Fruit fly (Drosophila melanogaster) whole organism, wandering third instar larva: Measurements from ENCODE around the gene meru.

Experiments
- Abd-B ChIP-seq: fragments of >200 bp; optimal IDR thresholded peaks from 2 replicates; lab custom pipeline; 2017; ENCODE audit warnings: missing biosample characterization, missing genetic modification characterization
- CG32264 ChIP-seq: fragments of 200-800 bp; sonication (Bioruptor generic); optimal IDR thresholded peaks from 2 replicates; lab custom pipeline; 2016; ENCODE audit warnings: missing biosample characterization, missing genetic modification characterization
- CG9705 ChIP-seq: fragments of 200-800 bp; sonication (Bioruptor generic); optimal IDR thresholded peaks from 2 replicates; lab custom pipeline; 2018; ENCODE audit warnings: missing biosample characterization, mild to moderate bottlenecking, missing genetic modification characterization
- CrebA ChIP-seq: fragments of 200-800 bp; sonication (Bioruptor generic); optimal IDR thresholded peaks from 2 replicates; lab custom pipeline; 2016; ENCODE audit warnings: missing biosample characterization, mild to moderate bottlenecking, missing genetic modification characterization, borderline replicate concordance
- Dfd ChIP-seq: fragments of >200 bp; optimal IDR thresholded peaks from 2 replicates; lab custom pipeline; 2017; ENCODE audit warnings: missing biosample characterization, missing genetic modification characterization
- Dif ChIP-seq: fragments of 200-275, 200-300 bp; sonication (Bioruptor generic); optimal IDR thresholded peaks from 2 replicates; lab custom pipeline; 2018; ENCODE audit warnings: missing biosample characterization, missing genetic modification characterization; ENCODE audit not compliant: partially characterized antibody
- GATAd ChIP-seq: sonication (Bioruptor generic); optimal IDR thresholded peaks from 2 replicates; lab custom pipeline; 2016; ENCODE audit warnings: missing biosample characterization, missing genetic modification characterization
- HLH106 ChIP-seq: fragments of 200-800 bp; optimal IDR thresholded peaks from 3 replicates; lab custom pipeline; 2019; ENCODE audit warnings: missing biosample characterization, mild to moderate bottlenecking, missing genetic modification characterization, moderate library complexity
- Hnf4 ChIP-seq: fragments of 200-800 bp; sonication (Bioruptor generic); optimal IDR thresholded peaks from 2 replicates; lab custom pipeline; 2016; ENCODE audit warnings: missing biosample characterization, mild to moderate bottlenecking, missing genetic modification characterization
- Hr78 ChIP-seq: fragments of >200 bp; optimal IDR thresholded peaks from 2 replicates; lab custom pipeline; 2017; ENCODE audit warnings: missing biosample characterization, missing genetic modification characterization
- Hr83 ChIP-seq: fragments of 200-300 bp; sonication (Bioruptor generic); optimal IDR thresholded peaks from 2 replicates; lab custom pipeline; 2016; ENCODE audit warnings: missing biosample characterization, mild to moderate bottlenecking, missing genetic modification characterization, moderate library complexity; ENCODE audit not compliant: poor library complexity, severe bottlenecking
- Jra ChIP-seq: sonication (Bioruptor generic); optimal IDR thresholded peaks from 2 replicates; lab custom pipeline; 2016; ENCODE audit warnings: missing biosample characterization, missing genetic modification characterization
- Mio ChIP-seq: sonication (Bioruptor generic); optimal IDR thresholded peaks from 2 replicates; lab custom pipeline; 2016; ENCODE audit warnings: missing biosample characterization, missing genetic modification characterization
- Myc ChIP-seq: fragments of >200 bp; optimal IDR thresholded peaks from 2 replicates; lab custom pipeline; 2017
- N ChIP-seq: fragments of >200 bp; optimal IDR thresholded peaks from 2 replicates; lab custom pipeline; 2018; ENCODE audit warnings: missing biosample characterization, missing external identifiers, missing genetic modification characterization
- OdsH ChIP-seq: fragments of 200-800 bp; sonication (Bioruptor generic); optimal IDR thresholded peaks from 2 replicates; lab custom pipeline; 2016; ENCODE audit warnings: missing biosample characterization, mild to moderate bottlenecking, missing genetic modification characterization
- Rel ChIP-seq, 2 experiments: fragments of 200-800 bp; sonication (Bioruptor generic) in 1 of 2; optimal IDR thresholded peaks; 2 replicates in 1 of 2; 3 replicates in 1 of 2; lab custom pipeline; 2016 to 2019; ENCODE audit warnings: mild to moderate bottlenecking in 2 of 2, missing biosample characterization in 2 of 2, missing genetic modification characterization in 2 of 2, moderate library complexity in 1 of 2
- Sp1 ChIP-seq: fragments of 200-800 bp; sonication (Bioruptor generic); optimal IDR thresholded peaks from 3 replicates; lab custom pipeline; 2019; ENCODE audit warnings: missing biosample characterization, mild to moderate bottlenecking, missing genetic modification characterization, moderate library complexity
- Vsx2 ChIP-seq: fragments of 200-300, 225-300 bp; sonication (Bioruptor generic); optimal IDR thresholded peaks from 2 replicates; lab custom pipeline; 2018; ENCODE audit warnings: missing biosample characterization, missing genetic modification characterization; ENCODE audit not compliant: partially characterized antibody
- br ChIP-seq: fragments of 200-800 bp; sonication (Bioruptor generic); optimal IDR thresholded peaks from 2 replicates; lab custom pipeline; 2016; ENCODE audit warnings: missing biosample characterization, missing genetic modification characterization
- brk ChIP-seq: fragments of 200-800 bp; sonication (Bioruptor generic); optimal IDR thresholded peaks from 2 replicates; lab custom pipeline; 2016; ENCODE audit warnings: missing biosample characterization, mild to moderate bottlenecking, missing genetic modification characterization
- dl ChIP-seq, 2 experiments: fragments of 175-275, 200-275 bp in 1 of 2; fragments of 200-275 bp in 1 of 2; sonication (Bioruptor generic); optimal IDR thresholded peaks; lab custom pipeline; 2018; ENCODE audit warnings: mild to moderate bottlenecking in 2 of 2, missing biosample characterization in 2 of 2, missing genetic modification characterization in 2 of 2, moderate library complexity in 2 of 2; ENCODE audit not compliant: partially characterized antibody in 2 of 2, insufficient read depth in 1 of 2
- dmrt93B ChIP-seq: fragments of 200-800 bp; sonication (Bioruptor generic); optimal IDR thresholded peaks from 2 replicates; lab custom pipeline; 2018; ENCODE audit warnings: missing biosample characterization, mild to moderate bottlenecking, missing genetic modification characterization
- dsf ChIP-seq: sonication (Bioruptor generic); optimal IDR thresholded peaks from 2 replicates; lab custom pipeline; 2016; ENCODE audit warnings: missing biosample characterization, missing genetic modification characterization, borderline replicate concordance
- ey ChIP-seq: fragments of 200-800 bp; sonication (Bioruptor generic); optimal IDR thresholded peaks from 2 replicates; lab custom pipeline; 2016; ENCODE audit warnings: missing biosample characterization, missing genetic modification characterization
- foxo ChIP-seq, 2 experiments: fragments of 200-800 bp; sonication (Bioruptor generic); optimal IDR thresholded peaks; 2 replicates in 1 of 2; 3 replicates in 1 of 2; lab custom pipeline; 2016 to 2017; ENCODE audit warnings: missing biosample characterization in 2 of 2, missing genetic modification characterization in 2 of 2
- fru ChIP-seq: fragments of 200-800 bp; sonication (Bioruptor generic); optimal IDR thresholded peaks from 3 replicates; lab custom pipeline; 2016; ENCODE audit warnings: missing biosample characterization, mild to moderate bottlenecking, missing genetic modification characterization
- h ChIP-seq: fragments of 200-800 bp; sonication (Bioruptor generic); optimal IDR thresholded peaks from 3 replicates; lab custom pipeline; 2016; ENCODE audit warnings: missing biosample characterization, mild to moderate bottlenecking, missing genetic modification characterization
- jim ChIP-seq: fragments of 175-275, 200-325 bp; sonication (Bioruptor generic); optimal IDR thresholded peaks from 2 replicates; lab custom pipeline; 2016; ENCODE audit warnings: missing biosample characterization, mild to moderate bottlenecking, missing genetic modification characterization
- lola ChIP-seq: fragments of >200 bp; optimal IDR thresholded peaks from 2 replicates; lab custom pipeline; 2017; ENCODE audit warnings: missing biosample characterization, missing genetic modification characterization
- pan ChIP-seq: fragments of >200 bp; optimal IDR thresholded peaks from 2 replicates; lab custom pipeline; 2017
- psq ChIP-seq: fragments of 200-800 bp; sonication (Bioruptor generic); optimal IDR thresholded peaks from 3 replicates; lab custom pipeline; 2017; ENCODE audit warnings: missing biosample characterization, mild to moderate bottlenecking, missing genetic modification characterization, moderate library complexity
- rgr ChIP-seq: fragments of 200-800 bp; sonication (Bioruptor generic); optimal IDR thresholded peaks from 3 replicates; lab custom pipeline; 2016; ENCODE audit warnings: missing biosample characterization, mild to moderate bottlenecking, missing genetic modification characterization
- sage ChIP-seq: fragments of 200-800 bp; sonication (Bioruptor generic); optimal IDR thresholded peaks from 2 replicates; lab custom pipeline; 2016; ENCODE audit warnings: missing biosample characterization, mild to moderate bottlenecking, missing genetic modification characterization
- sv ChIP-seq: fragments of 200-800 bp; sonication (Bioruptor generic); optimal IDR thresholded peaks from 3 replicates; lab custom pipeline; 2016; ENCODE audit warnings: missing biosample characterization, missing genetic modification characterization
- tai ChIP-seq: sonication (Bioruptor generic); optimal IDR thresholded peaks from 2 replicates; lab custom pipeline; 2016; ENCODE audit warnings: missing biosample characterization, missing genetic modification characterization
- usp ChIP-seq: fragments of >200 bp; optimal IDR thresholded peaks from 2 replicates; lab custom pipeline; 2017; ENCODE audit warnings: missing biosample characterization, missing genetic modification characterization
- woc ChIP-seq: sonication (Bioruptor generic); optimal IDR thresholded peaks from 2 replicates; lab custom pipeline; 2016; ENCODE audit warnings: missing biosample characterization, mild to moderate bottlenecking, missing genetic modification characterization

The meru gene

DNA sequence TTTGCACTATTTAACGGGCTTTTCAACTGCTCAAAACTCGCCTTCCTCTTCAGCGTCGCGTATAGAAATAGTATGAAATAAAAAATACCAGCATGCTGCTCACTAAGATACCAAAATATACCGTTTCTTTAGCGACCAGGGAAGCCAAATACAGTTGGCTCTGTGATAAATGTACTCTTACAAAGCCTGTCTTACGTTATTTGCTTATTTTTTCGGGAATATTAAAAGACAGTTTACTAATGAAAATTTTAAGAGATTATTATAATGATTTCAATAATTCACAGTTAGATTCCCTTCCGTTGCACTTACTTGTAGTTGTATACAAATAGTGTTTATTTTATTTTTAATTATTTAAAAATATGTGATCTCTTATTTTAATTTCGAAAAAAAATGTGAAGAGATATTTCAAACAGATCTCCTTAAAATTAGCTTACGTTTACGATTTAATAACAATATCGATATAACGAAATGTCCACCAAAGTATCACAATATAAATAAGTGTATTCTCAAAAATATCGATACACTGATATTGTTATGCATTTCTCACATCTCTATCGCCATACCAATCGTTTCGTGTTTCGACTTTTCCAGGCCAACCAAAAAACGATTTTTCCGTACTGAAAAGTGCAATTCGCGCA, 17.4 kb downstream of the meru start, which contains the start of the genes DCP2 and dbo:
Gene DCP2, minus strand, starts transcription at position 77 of the 638 bp plus-strand sequence.
Gene dbo, plus strand, starts transcription at position 542 of the 638 bp plus-strand sequence.
- TF ChIP-seq CG9705 (GFP tag; lab: Kevin White, UChicago) (peak; percentile 49), dmrt93B (GFP tag; lab: Kevin White, UChicago) (no peak), GATAd (GFP tag; lab: Kevin White, UChicago) (no peak), tai (GFP tag; lab: Kevin White, UChicago) (no peak), Vsx2 (GFP tag; lab: Kevin White, UChicago) (no peak), woc (peak; percentile 63), brk (GFP tag; lab: Kevin White, UChicago) (peak; percentile 74), Hr78 (GFP tag; lab: Kevin White, UChicago) (no peak), Hnf4 (GFP tag; lab: Kevin White, UChicago) (peak; percentile 48), Dif (GFP tag; lab: Kevin White, UChicago) (no peak), CrebA (GFP tag; lab: Kevin White, UChicago) (no peak), jim (GFP tag; lab: Kevin White, UChicago) (no peak), Sp1 (GFP tag; lab: Kevin White, UChicago) (peak; percentile 38), dl (GFP tag; optimal IDR thresholded peaks at IDR 0.05; lab: Kevin White, UChicago; ENCODE audit: insufficient read depth in 1 of 2, partially characterized antibody in 2 of 2) (no peak), HLH106 (tag; lab: Kevin White, UChicago) (peak; percentile 78), usp (GFP tag; lab: Kevin White, UChicago) (no peak), Dfd (no peak), rgr (GFP tag; lab: Kevin White, UChicago) (peak; percentile 42), br (GFP tag; lab: Kevin White, UChicago) (no peak), Jra (GFP tag; lab: Kevin White, UChicago) (no peak), sv (no peak), Hr83 (GFP tag; lab: Kevin White, UChicago) (peak; percentile 59), Abd-B (GFP tag; lab: Kevin White, UChicago) (no peak), ey (GFP tag; lab: Kevin White, UChicago) (peak; percentile 54), N (no peak), dsf (no peak), lola (no peak), Mio (GFP tag; lab: Kevin White, UChicago) (no peak), Myc (peak; percentile 12), foxo (GFP tag; optimal IDR thresholded peaks at IDR 0.05; lab: Kevin White, UChicago) (peak in 1 of 2 experiments; percentile 72), fru (GFP tag; lab: Kevin White, UChicago) (peak; percentile 43), pan (lab: Kevin White, UChicago) (no peak), sage (GFP tag; lab: Kevin White, UChicago) (no peak), h (GFP tag; lab: Kevin White, UChicago) (peak; percentile 48), Rel (GFP tag; optimal IDR thresholded peaks at IDR 0.05; lab: Kevin White, UChicago) (no peak), Rel (tag; optimal IDR thresholded peaks at IDR 0.05; lab: Kevin White, UChicago) (no peak), OdsH (GFP tag; lab: Kevin White, UChicago) (peak; percentile 1), CG32264 (GFP tag; lab: Kevin White, UChicago) (no peak), psq (GFP tag; lab: Kevin White, UChicago) (no peak)

DNA sequence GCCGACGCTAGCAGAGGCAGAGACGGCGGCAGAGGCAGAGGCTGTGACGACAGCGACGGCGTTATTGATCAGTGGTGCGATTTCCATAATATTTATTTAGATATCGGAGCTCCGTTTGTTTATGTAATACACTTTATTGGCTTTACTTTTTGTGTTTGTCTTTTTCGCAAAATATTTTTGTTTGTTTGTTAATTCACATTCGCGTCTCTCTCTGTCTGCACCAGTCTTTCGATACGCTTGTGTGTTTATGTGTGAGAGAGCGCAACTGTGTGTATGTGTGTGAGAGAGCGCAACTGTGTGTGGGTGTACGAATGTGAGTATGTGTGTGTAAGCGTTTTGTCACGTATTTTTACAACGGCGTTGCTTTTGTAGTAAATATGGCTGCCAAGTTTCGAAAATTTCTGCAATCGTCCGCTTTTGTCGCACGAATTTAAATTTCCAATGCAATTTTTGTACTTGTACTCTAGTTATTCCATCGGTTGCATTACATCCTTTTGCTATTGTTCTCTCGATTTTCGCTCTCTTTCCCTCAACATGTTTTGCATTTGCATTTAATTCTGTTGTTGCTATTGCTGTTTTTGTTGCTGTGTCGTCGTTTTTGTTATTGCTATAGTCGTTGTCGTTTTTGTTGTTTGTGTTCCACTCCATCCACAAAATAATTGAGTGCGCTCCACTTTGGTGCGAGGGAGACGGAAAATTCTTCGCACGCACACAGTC, 18.2 kb downstream of the meru start:
- TF ChIP-seq GATAd (GFP tag; lab: Kevin White, UChicago) (no peak), ey (GFP tag; lab: Kevin White, UChicago) (peak; percentile 17), pan (lab: Kevin White, UChicago) (no peak), fru (GFP tag; lab: Kevin White, UChicago) (peak; percentile 50), CG9705 (GFP tag; lab: Kevin White, UChicago) (no peak), tai (GFP tag; lab: Kevin White, UChicago) (peak; percentile 12), Dif (GFP tag; lab: Kevin White, UChicago) (peak; percentile 80), brk (GFP tag; lab: Kevin White, UChicago) (no peak), Hr78 (GFP tag; lab: Kevin White, UChicago) (peak; percentile 81), lola (no peak), sv (no peak), OdsH (GFP tag; lab: Kevin White, UChicago) (peak; percentile 64), usp (GFP tag; lab: Kevin White, UChicago) (no peak), N (peak; percentile 91), Hnf4 (GFP tag; lab: Kevin White, UChicago) (peak; percentile 63), Vsx2 (GFP tag; lab: Kevin White, UChicago) (no peak), h (GFP tag; lab: Kevin White, UChicago) (peak; percentile 67), psq (GFP tag; lab: Kevin White, UChicago) (peak; percentile 75), Myc (no peak), HLH106 (tag; lab: Kevin White, UChicago) (no peak), br (GFP tag; lab: Kevin White, UChicago) (peak; percentile 58), Hr83 (GFP tag; lab: Kevin White, UChicago) (peak; percentile 60), dsf (no peak), Sp1 (GFP tag; lab: Kevin White, UChicago) (peak; percentile 4), rgr (GFP tag; lab: Kevin White, UChicago) (peak; percentile 50), Jra (GFP tag; lab: Kevin White, UChicago) (no peak), sage (GFP tag; lab: Kevin White, UChicago) (peak; percentile 36), Abd-B (GFP tag; lab: Kevin White, UChicago) (peak; percentile 2), Mio (GFP tag; lab: Kevin White, UChicago) (no peak), foxo (GFP tag; optimal IDR thresholded peaks at IDR 0.05; lab: Kevin White, UChicago) (peak; percentile 28 to 39), dmrt93B (GFP tag; lab: Kevin White, UChicago) (no peak), woc (no peak), jim (GFP tag; lab: Kevin White, UChicago) (no peak), CG32264 (GFP tag; lab: Kevin White, UChicago) (no peak), Rel (GFP tag; optimal IDR thresholded peaks at IDR 0.05; lab: Kevin White, UChicago) (peak; percentile 35), Rel (tag; optimal IDR thresholded peaks at IDR 0.05; lab: Kevin White, UChicago) (no peak)
